Fruit fly (Drosophila melanogaster) whole organism, embryonic: ENCODE measurements around the gene CG43915.

Experiments
- Adf1 ChIP-seq: fragments of 200-800 bp; sonication (Bioruptor generic); IDR thresholded peaks from 2 replicates; pipeline ENCODE4 v1.3.6; 2022; ENCODE audit warnings: missing biosample characterization, missing genetic modification characterization
- Blimp-1 ChIP-seq: fragments of 200-800 bp; sonication (Bioruptor generic); optimal IDR thresholded peaks from 3 replicates; lab custom pipeline; 2018; ENCODE audit warnings: missing biosample characterization, missing genetic modification characterization, mild to moderate bottlenecking, moderate library complexity, missing genetic modification reagents
- BtbVII ChIP-seq: fragments of 200-800 bp; sonication (Bioruptor generic); optimal IDR thresholded peaks from 3 replicates; lab custom pipeline; 2017; ENCODE audit warnings: missing biosample characterization, mild to moderate bottlenecking, missing genetic modification characterization
- CG11723 ChIP-seq: fragments of 200-800 bp; sonication (Bioruptor generic); optimal IDR thresholded peaks from 2 replicates; lab custom pipeline; 2017; ENCODE audit warnings: missing biosample characterization, mild to moderate bottlenecking, missing genetic modification characterization
- CG1233 ChIP-seq: fragments of 200-800 bp; sonication (Bioruptor generic); optimal IDR thresholded peaks from 4 replicates; lab custom pipeline; 2018; ENCODE audit warnings: missing biosample characterization, mild to moderate bottlenecking, missing genetic modification characterization
- CG12659 ChIP-seq: fragments of 200-800 bp; sonication (Bioruptor generic); optimal IDR thresholded peaks from 3 replicates; lab custom pipeline; 2017; ENCODE audit warnings: mild to moderate bottlenecking, missing biosample characterization, missing genetic modification reagents, missing genetic modification characterization
- CG12744 ChIP-seq: fragments of 200-800 bp; sonication (Bioruptor generic); optimal IDR thresholded peaks from 2 replicates; lab custom pipeline; 2016; ENCODE audit warnings: missing biosample characterization, missing genetic modification characterization
- CG13775 ChIP-seq: fragments of 200-800 bp; sonication (Bioruptor generic); optimal IDR thresholded peaks from 3 replicates; lab custom pipeline; 2017; ENCODE audit warnings: missing biosample characterization, mild to moderate bottlenecking, missing genetic modification characterization
- CG14667 ChIP-seq: fragments of 200-800 bp; sonication (Bioruptor generic); IDR thresholded peaks from 2 replicates; pipeline ENCODE4 v1.3.6; 2022; ENCODE audit warnings: missing biosample characterization, missing genetic modification characterization
- CG15696 ChIP-seq: fragments of 200-800 bp; sonication (Bioruptor generic); optimal IDR thresholded peaks from 2 replicates; lab custom pipeline; 2019; ENCODE audit warnings: missing biosample characterization, mild to moderate bottlenecking, missing genetic modification characterization, moderate library complexity
- CG1603 ChIP-seq: fragments of 200-800 bp; sonication (Bioruptor generic); optimal IDR thresholded peaks from 2 replicates; lab custom pipeline; 2019; ENCODE audit warnings: missing biosample characterization, mild to moderate bottlenecking, missing genetic modification characterization, moderate library complexity
- CG17385 ChIP-seq: fragments of 200-800 bp; sonication (Bioruptor generic); optimal IDR thresholded peaks from 3 replicates; lab custom pipeline; 2018; ENCODE audit warnings: missing biosample characterization, mild to moderate bottlenecking, missing genetic modification characterization
- CG18599 ChIP-seq: fragments of 200-800 bp; sonication (Bioruptor generic); optimal IDR thresholded peaks from 3 replicates; lab custom pipeline; 2017; ENCODE audit warnings: missing biosample characterization, missing genetic modification characterization, mild to moderate bottlenecking, moderate library complexity, missing genetic modification reagents
- CG2199 ChIP-seq: fragments of 200-800 bp; sonication (Bioruptor generic); IDR thresholded peaks from 3 replicates; pipeline ENCODE4 v1.3.6; 2022; ENCODE audit warnings: missing biosample characterization, missing genetic modification characterization
- CG32767 ChIP-seq: fragments of 200-800 bp; sonication (Bioruptor generic); IDR thresholded peaks from 2 replicates; pipeline ENCODE4 v1.3.6; 2022; ENCODE audit warnings: missing biosample characterization, missing genetic modification characterization
- CG4404 ChIP-seq: fragments of 200-800 bp; sonication (Bioruptor generic); IDR thresholded peaks from 2 replicates; pipeline ENCODE4 v1.3.6; 2022; ENCODE audit warnings: missing biosample characterization, missing genetic modification characterization
- CG7839 ChIP-seq: fragments of 200-800 bp; sonication (Bioruptor generic); optimal IDR thresholded peaks from 3 replicates; lab custom pipeline; 2018; ENCODE audit warnings: missing biosample characterization, mild to moderate bottlenecking, missing genetic modification characterization, moderate library complexity
- CG9215 ChIP-seq: fragments of 200-800 bp; sonication (Bioruptor generic); IDR thresholded peaks from 2 replicates; pipeline ENCODE4 v1.3.6; 2022; ENCODE audit warnings: missing biosample characterization, missing genetic modification characterization
- CG9437 ChIP-seq: fragments of 200-800 bp; sonication (Bioruptor generic); optimal IDR thresholded peaks from 2 replicates; lab custom pipeline; 2018; ENCODE audit warnings: missing biosample characterization, mild to moderate bottlenecking, missing genetic modification characterization
- CG9817 ChIP-seq: fragments of 200-800 bp; sonication (Bioruptor generic); optimal IDR thresholded peaks from 2 replicates; lab custom pipeline; 2018; ENCODE audit warnings: missing biosample characterization, mild to moderate bottlenecking, missing genetic modification characterization, moderate library complexity
- Elba2 ChIP-seq: fragments of 200-800 bp; sonication (Bioruptor generic); optimal IDR thresholded peaks from 3 replicates; lab custom pipeline; 2016; ENCODE audit warnings: missing biosample characterization, missing genetic modification characterization
- Jarid2 ChIP-seq: fragments of 200-800 bp; sonication (Bioruptor generic); optimal IDR thresholded peaks from 3 replicates; lab custom pipeline; 2017; ENCODE audit warnings: mild to moderate bottlenecking, missing biosample characterization, missing genetic modification reagents, missing genetic modification characterization
- Mes4 ChIP-seq: fragments of 200-800 bp; sonication (Bioruptor generic); optimal IDR thresholded peaks from 2 replicates; lab custom pipeline; 2016; ENCODE audit warnings: missing biosample characterization, missing genetic modification characterization
- Myb ChIP-seq: fragments of 200-800 bp; sonication (Bioruptor generic); optimal IDR thresholded peaks from 2 replicates; lab custom pipeline; 2016; ENCODE audit warnings: missing biosample characterization, missing genetic modification characterization
- Neu2 ChIP-seq: fragments of 200-800 bp; sonication (Bioruptor generic); optimal IDR thresholded peaks from 3 replicates; lab custom pipeline; 2016; ENCODE audit warnings: missing biosample characterization, missing genetic modification characterization, borderline replicate concordance
- NfI ChIP-seq: fragments of 200-800 bp; sonication (Bioruptor generic); optimal IDR thresholded peaks from 3 replicates; lab custom pipeline; 2018; ENCODE audit warnings: missing biosample characterization, mild to moderate bottlenecking, missing genetic modification characterization, moderate library complexity
- Vsx1 ChIP-seq: fragments of 200-800 bp; sonication (Bioruptor generic); optimal IDR thresholded peaks from 2 replicates; lab custom pipeline; 2017; ENCODE audit warnings: missing biosample characterization, mild to moderate bottlenecking, missing genetic modification characterization, missing genetic modification reagents
- Xbp1 ChIP-seq: fragments of 200-800 bp; sonication (Bioruptor generic); optimal IDR thresholded peaks from 3 replicates; lab custom pipeline; 2016; ENCODE audit warnings: missing biosample characterization, mild to moderate bottlenecking, missing genetic modification characterization
- az2 ChIP-seq: fragments of 200-800 bp; sonication (Bioruptor generic); optimal IDR thresholded peaks from 3 replicates; lab custom pipeline; 2016; ENCODE audit warnings: missing biosample characterization, missing genetic modification characterization
- da ChIP-seq: fragments of 200-800 bp; sonication (Bioruptor generic); optimal IDR thresholded peaks from 2 replicates; lab custom pipeline; 2016; ENCODE audit warnings: missing biosample characterization, missing genetic modification characterization
- dimm ChIP-seq: fragments of 200-800 bp; sonication (Bioruptor generic); IDR thresholded peaks from 2 replicates; pipeline ENCODE4 v1.3.6; 2022; ENCODE audit warnings: missing biosample characterization, missing genetic modification characterization
- fd64A ChIP-seq: fragments of 200-800 bp; sonication (Bioruptor generic); optimal IDR thresholded peaks from 3 replicates; lab custom pipeline; 2018; ENCODE audit warnings: missing biosample characterization, mild to moderate bottlenecking, missing genetic modification characterization
- fru ChIP-seq: fragments of >200 bp; optimal IDR thresholded peaks from 2 replicates; lab custom pipeline; 2017
- gfzf ChIP-seq: fragments of 200-800 bp; sonication (Bioruptor generic); optimal IDR thresholded peaks from 2 replicates; lab custom pipeline; 2016; ENCODE audit warnings: missing biosample characterization, mild to moderate bottlenecking, missing genetic modification characterization, moderate library complexity
- gsb ChIP-seq: fragments of 200-800 bp; sonication (Bioruptor generic); IDR thresholded peaks from 2 replicates; pipeline ENCODE4 v1.3.6; 2022; ENCODE audit warnings: missing biosample characterization, missing genetic modification characterization
- insv ChIP-seq, 2 experiments: fragments of 200-800 bp; sonication (Bioruptor generic); optimal IDR thresholded peaks; 3 replicates each; lab custom pipeline; 2016 to 2018; ENCODE audit warnings: missing biosample characterization in 2 of 2, missing genetic modification characterization in 2 of 2
- jigr1 ChIP-seq: fragments of 200-800 bp; sonication (Bioruptor generic); IDR thresholded peaks from 3 replicates; pipeline ENCODE4 v1.3.6; 2022; ENCODE audit warnings: missing biosample characterization, missing genetic modification characterization
- kay ChIP-seq: fragments of 200-800 bp; sonication (Bioruptor generic); optimal IDR thresholded peaks from 2 replicates; lab custom pipeline; 2016; ENCODE audit warnings: missing biosample characterization, missing genetic modification characterization
- odd ChIP-seq: fragments of 200-800 bp; sonication (Bioruptor generic); optimal IDR thresholded peaks from 2 replicates; lab custom pipeline; 2017; ENCODE audit warnings: missing biosample characterization, mild to moderate bottlenecking, missing genetic modification characterization
- pho ChIP-seq: fragments of 200-800 bp; sonication (Bioruptor generic); optimal IDR thresholded peaks from 2 replicates; lab custom pipeline; 2016; ENCODE audit warnings: missing biosample characterization, missing genetic modification characterization
- pita ChIP-seq: fragments of 200-800 bp; sonication (Bioruptor generic); optimal IDR thresholded peaks from 2 replicates; lab custom pipeline; 2017; ENCODE audit warnings: missing biosample characterization, mild to moderate bottlenecking, missing genetic modification characterization
- shn ChIP-seq: fragments of 200-800 bp; sonication (Bioruptor generic); optimal IDR thresholded peaks from 3 replicates; lab custom pipeline; 2016; ENCODE audit warnings: missing biosample characterization, missing genetic modification characterization
- slou ChIP-seq: fragments of 200-800 bp; sonication (Bioruptor generic); optimal IDR thresholded peaks from 3 replicates; lab custom pipeline; 2016; ENCODE audit warnings: missing biosample characterization, missing genetic modification characterization
- tin ChIP-seq: fragments of 200-800 bp; sonication (Bioruptor generic); optimal IDR thresholded peaks from 3 replicates; lab custom pipeline; 2016; ENCODE audit warnings: missing biosample characterization, missing genetic modification characterization
- ttk ChIP-seq: fragments of 200-800 bp; sonication (Bioruptor generic); IDR thresholded peaks from 2 replicates; pipeline ENCODE4 v2.1.2; 2022; ENCODE audit warnings: missing biosample characterization, missing genetic modification characterization
- unc-4 ChIP-seq: fragments of 200-800 bp; sonication (Bioruptor generic); IDR thresholded peaks from 2 replicates; pipeline ENCODE4 v1.3.6; 2022; ENCODE audit warnings: missing biosample characterization, missing genetic modification characterization; ENCODE audit not compliant: partially characterized antibody
- wor ChIP-seq: fragments of 200-800 bp; sonication (Bioruptor generic); IDR thresholded peaks from 2 replicates; pipeline ENCODE4 v1.3.6; 2022; ENCODE audit warnings: missing biosample characterization, missing genetic modification characterization
- zen ChIP-seq: fragments of 200-800 bp; sonication (Bioruptor generic); optimal IDR thresholded peaks from 3 replicates; lab custom pipeline; 2018; ENCODE audit warnings: missing biosample characterization, mild to moderate bottlenecking, missing genetic modification characterization, moderate library complexity
- zf30C ChIP-seq: fragments of 200-800 bp; sonication (Bioruptor generic); optimal IDR thresholded peaks from 3 replicates; lab custom pipeline; 2018; ENCODE audit warnings: missing biosample characterization, mild to moderate bottlenecking, missing genetic modification characterization

Gene CG43915

dm6 chr3L:3928205-3928942, 44.3 kb upstream of the CG43915 start (continued):
- TF ChIP-seq dimm (GFP tag; lab: Robert Waterston, UW) = peak; percentile 47; the same call in 1 of the 2 replicates
- TF ChIP-seq Blimp-1 = no peak
- 0 out of 3 replicates have a peak, but pooled peaks have one; percentile 23 for TF ChIP-seq jigr1 (GFP tag; lab: Robert Waterston, UW)
- TF ChIP-seq unc-4 (GFP tag; lab: Robert Waterston, UW) = no peak
- peak; percentile 66 for TF ChIP-seq CG4404 (GFP tag; lab: Robert Waterston, UW)
- peak; percentile 87 for TF ChIP-seq CG17385 (GFP tag; lab: Kevin White, UChicago)
- TF ChIP-seq CG32767 (GFP tag; lab: Robert Waterston, UW) = peak; percentile 75; the same call in 1 of the 2 replicates
- TF ChIP-seq CG9817 (tag; lab: Kevin White, UChicago) = peak; percentile 90
- no peak for TF ChIP-seq Neu2 (GFP tag; lab: Kevin White, UChicago)
- TF ChIP-seq zen (tag; lab: Kevin White, UChicago) = no peak
- peak; percentile 60 for TF ChIP-seq da (GFP tag; lab: Kevin White, UChicago)
- no peak for TF ChIP-seq pita
- TF ChIP-seq Xbp1 (GFP tag; lab: Kevin White, UChicago) = peak; percentile 86
- peak; percentile 91 for TF ChIP-seq CG7839 (tag; lab: Kevin White, UChicago)
- TF ChIP-seq CG15696 (tag; lab: Kevin White, UChicago) = peak; percentile 50
- peak; percentile 75 for TF ChIP-seq ttk (GFP tag; lab: Robert Waterston, UW)
- peak; percentile 63 for TF ChIP-seq CG9437
- TF ChIP-seq tin (GFP tag; lab: Kevin White, UChicago) = peak; percentile 69
- peak; percentile 94 for TF ChIP-seq CG12659 (GFP tag; lab: Kevin White, UChicago)
- TF ChIP-seq gsb (GFP tag; lab: Robert Waterston, UW) = peak; percentile 81
- no peak for TF ChIP-seq fru (lab: Kevin White, UChicago)
- TF ChIP-seq Elba2 (GFP tag; lab: Kevin White, UChicago) = no peak
- TF ChIP-seq wor (GFP tag; lab: Robert Waterston, UW) = peak; percentile 72
- no peak for TF ChIP-seq gfzf
- peak; percentile 86 for TF ChIP-seq CG9215 (GFP tag; lab: Robert Waterston, UW)
- TF ChIP-seq NfI = peak; percentile 92
- peak; percentile 64 for TF ChIP-seq odd
- peak; percentile 77 for TF ChIP-seq CG12744
- peak; percentile 73 for TF ChIP-seq Myb (GFP tag; lab: Kevin White, UChicago)
- peak; percentile 78 for TF ChIP-seq Mes4 (GFP tag; lab: Kevin White, UChicago)
- TF ChIP-seq Adf1 (GFP tag; lab: Robert Waterston, UW) = peak; percentile 81
- peak; percentile 80 for TF ChIP-seq zf30C (GFP tag; lab: Kevin White, UChicago)
- TF ChIP-seq CG2199 = no peak
- TF ChIP-seq CG1233 (GFP tag; lab: Kevin White, UChicago) = peak; percentile 83
- peak in 1 of 2 experiments; percentile 29 for TF ChIP-seq insv (GFP tag; optimal IDR thresholded peaks at IDR 0.05; lab: Kevin White, UChicago)
- TF ChIP-seq CG1603 (tag; lab: Kevin White, UChicago) = peak; percentile 81
- peak; percentile 73 for TF ChIP-seq CG11723
- peak; percentile 81 for TF ChIP-seq CG13775 (GFP tag; lab: Kevin White, UChicago)
- peak; percentile 46 for TF ChIP-seq Vsx1 (GFP tag; lab: Kevin White, UChicago)
- peak; percentile 94 for TF ChIP-seq pho (GFP tag; lab: Kevin White, UChicago)
- peak; percentile 55 for TF ChIP-seq shn (GFP tag; lab: Kevin White, UChicago)
- peak; percentile 61 for TF ChIP-seq slou (GFP tag; lab: Kevin White, UChicago)
- TF ChIP-seq CG18599 (GFP tag; lab: Kevin White, UChicago) = peak; percentile 97
- TF ChIP-seq CG14667 (GFP tag; lab: Robert Waterston, UW) = peak; percentile 73
- peak; percentile 64 for TF ChIP-seq Jarid2
- TF ChIP-seq fd64A (GFP tag; lab: Kevin White, UChicago) = no peak
- peak; percentile 83 for TF ChIP-seq az2 (GFP tag; lab: Kevin White, UChicago)
- TF ChIP-seq kay (GFP tag; lab: Kevin White, UChicago) = peak; percentile 36
- TF ChIP-seq BtbVII (GFP tag; lab: Kevin White, UChicago) = peak; percentile 89
